Worm (Caenorhabditis elegans) whole organism, L4/young adult: Measurements from ENCODE around the gene D1086.11.

ENCODE experiments used
- W03F9.2 ChIP-seq: fragments of 150-350 bp; optimal IDR thresholded peaks from 2 replicates; lab custom pipeline; 2014; ENCODE audit warnings: missing biosample characterization, missing genetic modification characterization
- dao-5 ChIP-seq: sonication (generic microtip); optimal IDR thresholded peaks from 2 replicates; lab custom pipeline; 2016; ENCODE audit warnings: missing genotype, missing genetic modification characterization, moderate library complexity, missing compliant biosample characterization
- him-1 ChIP-seq: sonication (generic microtip); optimal IDR thresholded peaks from 2 replicates; lab custom pipeline; 2016; ENCODE audit warnings: missing genotype, missing genetic modification reagents, missing genetic modification characterization, missing compliant biosample characterization

DNA sequence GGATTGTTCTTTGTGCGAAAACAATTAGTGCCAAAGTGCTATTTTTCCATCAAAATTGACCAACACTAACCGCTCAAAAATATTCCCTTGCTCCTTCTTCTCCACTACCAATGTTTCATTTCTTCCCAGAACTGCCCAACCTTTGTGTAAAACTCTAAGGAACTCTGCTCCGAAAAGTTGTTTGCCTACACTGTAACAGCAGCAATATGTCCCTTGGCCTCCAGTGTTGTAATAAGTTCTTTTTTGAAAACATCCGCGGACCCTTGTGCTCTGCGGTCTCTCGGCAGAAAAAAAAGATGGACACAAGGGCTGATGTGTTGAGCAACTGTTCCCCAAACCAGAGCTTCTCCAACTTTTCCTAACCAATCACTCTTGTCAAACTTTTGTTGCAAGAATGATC is 26.6 kb downstream of the D1086.11 start, which contains the start of gene D1086.12:
- TF ChIP-seq W03F9.2 (tag; lab: Kevin White, UChicago) (no peak), him-1 (tag; lab: Kevin White, UChicago) (no peak), dao-5 (tag; lab: Kevin White, UChicago) (no peak)
